Worm (Caenorhabditis elegans) whole organism, midembryonic: ENCODE results near the gene natb-1.

Experiments
- T22C8.4 ChIP-seq: fragments of 200-800 bp; sonication (Bioruptor generic); IDR thresholded peaks from 2 replicates; pipeline ENCODE4 v1.3.6; 2022; ENCODE audit warnings: missing genetic modification characterization, missing compliant biosample characterization
- klf-2 ChIP-seq: fragments of 200-800 bp; sonication (Bioruptor generic); conservative IDR thresholded peaks from 2 replicates; pipeline ENCODE4 v1.3.6; 2022; ENCODE audit warnings: missing genetic modification reagents, missing genetic modification characterization, missing compliant biosample characterization
- med-1 ChIP-seq: sonication (generic microtip); optimal IDR thresholded peaks from 2 replicates; lab custom pipeline; 2017; ENCODE audit warnings: missing genetic modification characterization, mild to moderate bottlenecking, missing compliant biosample characterization, antibody characterized with exemption, missing genetic modification reagents; ENCODE audit not compliant: insufficient read depth
- ref-1 ChIP-seq: fragments of 200-800 bp; sonication (Bioruptor generic); conservative IDR thresholded peaks from 2 replicates; pipeline ENCODE4 v1.3.6; 2022; ENCODE audit warnings: missing genetic modification reagents, missing genetic modification characterization, missing compliant biosample characterization
- tab-1 ChIP-seq: fragments of 200-800 bp; sonication (Bioruptor generic); IDR thresholded peaks from 2 replicates; pipeline ENCODE4 v1.3.6; 2022; ENCODE audit warnings: missing genetic modification characterization, missing compliant biosample characterization
- ztf-23 ChIP-seq: fragments of 200-800 bp; sonication (Bioruptor generic); IDR thresholded peaks from 2 replicates; pipeline ENCODE4 v1.3.6; 2022; ENCODE audit warnings: missing genetic modification reagents, missing genetic modification characterization, missing compliant biosample characterization
- ztf-29 ChIP-seq: fragments of 200-800 bp; sonication (Bioruptor generic); IDR thresholded peaks from 2 replicates; pipeline ENCODE4 v1.3.6; 2022; ENCODE audit warnings: missing genetic modification reagents, missing genetic modification characterization, missing compliant biosample characterization

DNA sequence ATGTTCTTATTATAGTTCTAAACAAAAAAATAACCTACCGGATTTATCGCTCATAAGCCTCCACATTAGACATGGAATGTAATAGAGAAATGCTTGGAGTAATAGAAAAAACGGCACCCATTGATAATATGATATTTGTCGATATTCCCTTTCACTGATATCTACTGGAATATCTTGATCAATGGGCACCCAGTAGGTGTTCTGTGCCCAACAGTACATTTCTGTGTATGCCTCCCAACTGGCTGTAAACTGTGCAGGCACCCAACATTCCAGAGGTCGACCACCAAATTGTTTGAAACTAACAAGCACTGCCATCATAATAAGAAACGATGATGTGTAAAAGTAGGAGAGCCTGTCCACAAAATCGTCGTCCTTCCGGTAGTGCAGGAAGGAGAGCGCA is 18.8 kb downstream of the natb-1 start:
- TF ChIP-seq ref-1 (GFP tag; lab: Robert Waterston, UW) (no peak), klf-2 (no peak), ztf-29 (GFP tag; lab: Robert Waterston, UW) (no peak), ztf-23 (no peak), tab-1 (no peak), med-1 (GFP tag; lab: Kevin White, UChicago) (no peak), T22C8.4 (no peak)
